Worm (Caenorhabditis elegans) whole organism, L1 larva: ENCODE measurements around the gene dyn-1.

Source experiments
- ama-1 ChIP-seq: fragments of 150-350 bp; optimal IDR thresholded peaks from 2 replicates; lab custom pipeline; 2014
- ceh-8 ChIP-seq: fragments of 200-800 bp; sonication (Bioruptor generic); optimal IDR thresholded peaks from 2 replicates; lab custom pipeline; 2018; ENCODE audit warnings: mild to moderate bottlenecking, missing genetic modification characterization, moderate library complexity, missing compliant biosample characterization
- grh-1 ChIP-seq: fragments of 200-800 bp; sonication (Bioruptor generic); IDR thresholded peaks from 2 replicates; pipeline ENCODE4 v1.3.6; 2022; ENCODE audit warnings: missing genetic modification reagents, missing genetic modification characterization, missing compliant biosample characterization
- jun-1 ChIP-seq: fragments of 150-350 bp; optimal IDR thresholded peaks from 2 replicates; lab custom pipeline; 2014; ENCODE audit warnings: missing biosample characterization, missing genetic modification reagents, missing genetic modification characterization
- lin-13 ChIP-seq: fragments of 150-350 bp; optimal IDR thresholded peaks from 2 replicates; lab custom pipeline; 2014; ENCODE audit warnings: missing biosample characterization, missing genetic modification reagents, missing genetic modification characterization
- mdl-1 ChIP-seq, 2 experiments: fragments of 150-350 bp; optimal IDR thresholded peaks; 2 replicates each; lab custom pipeline; 2014 to 2017; ENCODE audit warnings: missing biosample characterization in 2 of 2, missing genetic modification characterization in 2 of 2, inconsistent platforms in 1 of 2
- nhr-11 ChIP-seq: fragments of 150-350 bp; optimal IDR thresholded peaks from 2 replicates; lab custom pipeline; 2014; ENCODE audit warnings: missing biosample characterization, missing genetic modification characterization
- nhr-12 ChIP-seq: sonication (generic microtip); optimal IDR thresholded peaks from 2 replicates; lab custom pipeline; 2017; ENCODE audit warnings: missing biosample characterization, missing genetic modification characterization
- pag-3 ChIP-seq: sonication (generic microtip); optimal IDR thresholded peaks from 2 replicates; lab custom pipeline; 2017; ENCODE audit warnings: missing genetic modification characterization, mild to moderate bottlenecking, missing compliant biosample characterization, antibody characterized with exemption, borderline replicate concordance; ENCODE audit not compliant: insufficient read depth
- skn-1 ChIP-seq: fragments of 150-350 bp; optimal IDR thresholded peaks from 2 replicates; lab custom pipeline; 2014; ENCODE audit warnings: missing biosample characterization, missing genetic modification characterization
- unc-62 ChIP-seq: fragments of 150-350 bp; optimal IDR thresholded peaks from 2 replicates; lab custom pipeline; 2014; ENCODE audit warnings: missing biosample characterization, missing genetic modification reagents, missing genetic modification characterization
- zag-1 ChIP-seq: fragments of 150-350 bp; optimal IDR thresholded peaks from 2 replicates; lab custom pipeline; 2014; ENCODE audit warnings: missing biosample characterization, missing genetic modification characterization

- TF ChIP-seq lin-13 (GFP tag; lab: Kevin White, UChicago) (peak; percentile 58), pag-3 (tag; lab: Kevin White, UChicago) (peak; percentile 89), unc-62 (GFP tag; lab: Kevin White, UChicago) (no peak), grh-1 (GFP tag; lab: Robert Waterston, UW) (no peak), jun-1 (tag; lab: Kevin White, UChicago) (no peak), nhr-12 (no peak), skn-1 (tag; lab: Kevin White, UChicago) (no peak), nhr-11 (no peak), ama-1 (lab: Kevin White, UChicago) (no peak), ceh-8 (GFP tag; lab: Kevin White, UChicago) (peak; percentile 61), mdl-1 (tag; optimal IDR thresholded peaks at IDR 0.05; lab: Kevin White, UChicago) (peak in 1 of 2 experiments; percentile 14), zag-1 (tag; lab: Kevin White, UChicago) (peak; percentile 39)
Measured at ce11 chrX:15535190-15535636, 33.5 kb upstream of the dyn-1 start.
